Worm (Caenorhabditis elegans): ENCODE measurements around the gene clu-1.

- TF ChIP-seq him-1 (tag; optimal IDR thresholded peaks at IDR 0.05) (no peak), W03F9.2 (tag; optimal IDR thresholded peaks at IDR 0.05) (no peak)
Measured at ce11 chrIII:9494209-9494608, 27.1 kb downstream of the clu-1 start.
